Fruit fly (Drosophila melanogaster) whole organism, wandering third instar larva: ENCODE results near the gene CG12016.

Source experiments
- Abd-B ChIP-seq: fragments of >200 bp; optimal IDR thresholded peaks from 2 replicates; lab custom pipeline; 2017; ENCODE audit warnings: missing biosample characterization, missing genetic modification characterization
- CG32264 ChIP-seq: fragments of 200-800 bp; sonication (Bioruptor generic); optimal IDR thresholded peaks from 2 replicates; lab custom pipeline; 2016; ENCODE audit warnings: missing biosample characterization, missing genetic modification characterization
- CG9705 ChIP-seq: fragments of 200-800 bp; sonication (Bioruptor generic); optimal IDR thresholded peaks from 2 replicates; lab custom pipeline; 2018; ENCODE audit warnings: missing biosample characterization, mild to moderate bottlenecking, missing genetic modification characterization
- CrebA ChIP-seq: fragments of 200-800 bp; sonication (Bioruptor generic); optimal IDR thresholded peaks from 2 replicates; lab custom pipeline; 2016; ENCODE audit warnings: missing biosample characterization, mild to moderate bottlenecking, missing genetic modification characterization, borderline replicate concordance
- Dfd ChIP-seq: fragments of >200 bp; optimal IDR thresholded peaks from 2 replicates; lab custom pipeline; 2017; ENCODE audit warnings: missing biosample characterization, missing genetic modification characterization
- Dif ChIP-seq: fragments of 200-275, 200-300 bp; sonication (Bioruptor generic); optimal IDR thresholded peaks from 2 replicates; lab custom pipeline; 2018; ENCODE audit warnings: missing biosample characterization, missing genetic modification characterization; ENCODE audit not compliant: partially characterized antibody
- GATAd ChIP-seq: sonication (Bioruptor generic); optimal IDR thresholded peaks from 2 replicates; lab custom pipeline; 2016; ENCODE audit warnings: missing biosample characterization, missing genetic modification characterization
- HLH106 ChIP-seq: fragments of 200-800 bp; optimal IDR thresholded peaks from 3 replicates; lab custom pipeline; 2019; ENCODE audit warnings: missing biosample characterization, mild to moderate bottlenecking, missing genetic modification characterization, moderate library complexity
- Hnf4 ChIP-seq: fragments of 200-800 bp; sonication (Bioruptor generic); optimal IDR thresholded peaks from 2 replicates; lab custom pipeline; 2016; ENCODE audit warnings: missing biosample characterization, mild to moderate bottlenecking, missing genetic modification characterization
- Hr78 ChIP-seq: fragments of >200 bp; optimal IDR thresholded peaks from 2 replicates; lab custom pipeline; 2017; ENCODE audit warnings: missing biosample characterization, missing genetic modification characterization
- Hr83 ChIP-seq: fragments of 200-300 bp; sonication (Bioruptor generic); optimal IDR thresholded peaks from 2 replicates; lab custom pipeline; 2016; ENCODE audit warnings: missing biosample characterization, mild to moderate bottlenecking, missing genetic modification characterization, moderate library complexity; ENCODE audit not compliant: poor library complexity, severe bottlenecking
- Jra ChIP-seq: sonication (Bioruptor generic); optimal IDR thresholded peaks from 2 replicates; lab custom pipeline; 2016; ENCODE audit warnings: missing biosample characterization, missing genetic modification characterization
- Mio ChIP-seq: sonication (Bioruptor generic); optimal IDR thresholded peaks from 2 replicates; lab custom pipeline; 2016; ENCODE audit warnings: missing biosample characterization, missing genetic modification characterization
- Myc ChIP-seq: fragments of >200 bp; optimal IDR thresholded peaks from 2 replicates; lab custom pipeline; 2017
- N ChIP-seq: fragments of >200 bp; optimal IDR thresholded peaks from 2 replicates; lab custom pipeline; 2018; ENCODE audit warnings: missing biosample characterization, missing external identifiers, missing genetic modification characterization
- OdsH ChIP-seq: fragments of 200-800 bp; sonication (Bioruptor generic); optimal IDR thresholded peaks from 2 replicates; lab custom pipeline; 2016; ENCODE audit warnings: missing biosample characterization, mild to moderate bottlenecking, missing genetic modification characterization
- Rel ChIP-seq, 2 experiments: fragments of 200-800 bp; sonication (Bioruptor generic) in 1 of 2; optimal IDR thresholded peaks; 2 replicates in 1 of 2; 3 replicates in 1 of 2; lab custom pipeline; 2016 to 2019; ENCODE audit warnings: mild to moderate bottlenecking in 2 of 2, missing biosample characterization in 2 of 2, missing genetic modification characterization in 2 of 2, moderate library complexity in 1 of 2
- Sp1 ChIP-seq: fragments of 200-800 bp; sonication (Bioruptor generic); optimal IDR thresholded peaks from 3 replicates; lab custom pipeline; 2019; ENCODE audit warnings: missing biosample characterization, mild to moderate bottlenecking, missing genetic modification characterization, moderate library complexity
- Vsx2 ChIP-seq: fragments of 200-300, 225-300 bp; sonication (Bioruptor generic); optimal IDR thresholded peaks from 2 replicates; lab custom pipeline; 2018; ENCODE audit warnings: missing biosample characterization, missing genetic modification characterization; ENCODE audit not compliant: partially characterized antibody
- br ChIP-seq: fragments of 200-800 bp; sonication (Bioruptor generic); optimal IDR thresholded peaks from 2 replicates; lab custom pipeline; 2016; ENCODE audit warnings: missing biosample characterization, missing genetic modification characterization
- brk ChIP-seq: fragments of 200-800 bp; sonication (Bioruptor generic); optimal IDR thresholded peaks from 2 replicates; lab custom pipeline; 2016; ENCODE audit warnings: missing biosample characterization, mild to moderate bottlenecking, missing genetic modification characterization
- dl ChIP-seq, 2 experiments: fragments of 175-275, 200-275 bp in 1 of 2; fragments of 200-275 bp in 1 of 2; sonication (Bioruptor generic); optimal IDR thresholded peaks; lab custom pipeline; 2018; ENCODE audit warnings: mild to moderate bottlenecking in 2 of 2, missing biosample characterization in 2 of 2, missing genetic modification characterization in 2 of 2, moderate library complexity in 2 of 2; ENCODE audit not compliant: partially characterized antibody in 2 of 2, insufficient read depth in 1 of 2
- dmrt93B ChIP-seq: fragments of 200-800 bp; sonication (Bioruptor generic); optimal IDR thresholded peaks from 2 replicates; lab custom pipeline; 2018; ENCODE audit warnings: missing biosample characterization, mild to moderate bottlenecking, missing genetic modification characterization
- dsf ChIP-seq: sonication (Bioruptor generic); optimal IDR thresholded peaks from 2 replicates; lab custom pipeline; 2016; ENCODE audit warnings: missing biosample characterization, missing genetic modification characterization, borderline replicate concordance
- ey ChIP-seq: fragments of 200-800 bp; sonication (Bioruptor generic); optimal IDR thresholded peaks from 2 replicates; lab custom pipeline; 2016; ENCODE audit warnings: missing biosample characterization, missing genetic modification characterization
- foxo ChIP-seq, 2 experiments: fragments of 200-800 bp; sonication (Bioruptor generic); optimal IDR thresholded peaks; 2 replicates in 1 of 2; 3 replicates in 1 of 2; lab custom pipeline; 2016 to 2017; ENCODE audit warnings: missing biosample characterization in 2 of 2, missing genetic modification characterization in 2 of 2
- fru ChIP-seq: fragments of 200-800 bp; sonication (Bioruptor generic); optimal IDR thresholded peaks from 3 replicates; lab custom pipeline; 2016; ENCODE audit warnings: missing biosample characterization, mild to moderate bottlenecking, missing genetic modification characterization
- h ChIP-seq: fragments of 200-800 bp; sonication (Bioruptor generic); optimal IDR thresholded peaks from 3 replicates; lab custom pipeline; 2016; ENCODE audit warnings: missing biosample characterization, mild to moderate bottlenecking, missing genetic modification characterization
- jim ChIP-seq: fragments of 175-275, 200-325 bp; sonication (Bioruptor generic); optimal IDR thresholded peaks from 2 replicates; lab custom pipeline; 2016; ENCODE audit warnings: missing biosample characterization, mild to moderate bottlenecking, missing genetic modification characterization
- lola ChIP-seq: fragments of >200 bp; optimal IDR thresholded peaks from 2 replicates; lab custom pipeline; 2017; ENCODE audit warnings: missing biosample characterization, missing genetic modification characterization
- pan ChIP-seq: fragments of >200 bp; optimal IDR thresholded peaks from 2 replicates; lab custom pipeline; 2017
- psq ChIP-seq: fragments of 200-800 bp; sonication (Bioruptor generic); optimal IDR thresholded peaks from 3 replicates; lab custom pipeline; 2017; ENCODE audit warnings: missing biosample characterization, mild to moderate bottlenecking, missing genetic modification characterization, moderate library complexity
- rgr ChIP-seq: fragments of 200-800 bp; sonication (Bioruptor generic); optimal IDR thresholded peaks from 3 replicates; lab custom pipeline; 2016; ENCODE audit warnings: missing biosample characterization, mild to moderate bottlenecking, missing genetic modification characterization
- sage ChIP-seq: fragments of 200-800 bp; sonication (Bioruptor generic); optimal IDR thresholded peaks from 2 replicates; lab custom pipeline; 2016; ENCODE audit warnings: missing biosample characterization, mild to moderate bottlenecking, missing genetic modification characterization
- sv ChIP-seq: fragments of 200-800 bp; sonication (Bioruptor generic); optimal IDR thresholded peaks from 3 replicates; lab custom pipeline; 2016; ENCODE audit warnings: missing biosample characterization, missing genetic modification characterization
- tai ChIP-seq: sonication (Bioruptor generic); optimal IDR thresholded peaks from 2 replicates; lab custom pipeline; 2016; ENCODE audit warnings: missing biosample characterization, missing genetic modification characterization
- usp ChIP-seq: fragments of >200 bp; optimal IDR thresholded peaks from 2 replicates; lab custom pipeline; 2017; ENCODE audit warnings: missing biosample characterization, missing genetic modification characterization
- woc ChIP-seq: sonication (Bioruptor generic); optimal IDR thresholded peaks from 2 replicates; lab custom pipeline; 2016; ENCODE audit warnings: missing biosample characterization, mild to moderate bottlenecking, missing genetic modification characterization

The CG12016 gene

DNA sequence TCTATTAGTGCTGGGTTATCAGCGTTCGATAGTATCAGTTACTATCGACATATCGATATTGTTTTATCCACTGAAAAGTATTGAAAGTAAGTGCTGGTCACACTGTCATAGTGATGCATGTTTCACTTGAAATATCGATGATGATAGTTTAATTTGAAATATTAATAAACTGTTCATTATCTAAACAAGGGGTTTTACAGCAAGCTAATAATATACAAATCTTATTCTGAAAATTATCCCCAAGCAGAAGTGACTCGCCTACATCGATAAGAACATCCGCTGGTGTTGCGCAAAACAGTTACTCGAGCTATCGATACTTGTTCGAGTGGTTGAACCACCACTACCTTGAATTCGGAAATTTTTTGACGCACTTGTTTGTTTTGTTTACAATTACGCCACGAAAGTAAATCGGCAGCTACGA, at the start of gene CG12016, which contains the start of the genes PIG-C and Dpm2:
Gene CG12016 (plus strand): TSS at position 333 of the 421 bp plus-strand sequence.
Gene PIG-C (minus strand): TSS at position 10 of the 421 bp plus-strand sequence.
Gene Dpm2 (plus strand): TSS at position 333 of the 421 bp plus-strand sequence.
- peak; percentile 52 for TF ChIP-seq Myc (lab: Kevin White, UChicago)
- TF ChIP-seq ey (GFP tag; lab: Kevin White, UChicago), result peak; percentile 70
- no peak for TF ChIP-seq h (GFP tag; lab: Kevin White, UChicago)
- TF ChIP-seq dsf (GFP tag; lab: Kevin White, UChicago), result peak; percentile 27
- TF ChIP-seq br (GFP tag; lab: Kevin White, UChicago), result peak; percentile 74
- TF ChIP-seq foxo (GFP tag; optimal IDR thresholded peaks at IDR 0.05; lab: Kevin White, UChicago), result peak in 1 of 2 experiments; percentile 80
- TF ChIP-seq CG32264, result peak; percentile 53
- TF ChIP-seq N, result no peak
- no peak for TF ChIP-seq dl (GFP tag; optimal IDR thresholded peaks at IDR 0.05; lab: Kevin White, UChicago; ENCODE audit: insufficient read depth in 1 of 2, partially characterized antibody in 2 of 2)
- TF ChIP-seq Vsx2 (GFP tag; lab: Kevin White, UChicago), result no peak
- no peak for TF ChIP-seq brk (GFP tag; lab: Kevin White, UChicago)
- peak; percentile 47 for TF ChIP-seq psq
- no peak for TF ChIP-seq Rel (GFP tag; optimal IDR thresholded peaks at IDR 0.05; lab: Kevin White, UChicago)
- peak; percentile 63 for TF ChIP-seq Rel (tag; optimal IDR thresholded peaks at IDR 0.05; lab: Kevin White, UChicago)
- no peak for TF ChIP-seq pan
- peak; percentile 77 for TF ChIP-seq HLH106 (tag; lab: Kevin White, UChicago)
- no peak for TF ChIP-seq tai
- TF ChIP-seq Dfd (GFP tag; lab: Kevin White, UChicago), result no peak
- no peak for TF ChIP-seq usp
- TF ChIP-seq fru (GFP tag; lab: Kevin White, UChicago), result peak; percentile 76
- TF ChIP-seq Sp1 (GFP tag; lab: Kevin White, UChicago), result peak; percentile 61
- no peak for TF ChIP-seq Abd-B
- TF ChIP-seq dmrt93B (GFP tag; lab: Kevin White, UChicago), result no peak
- TF ChIP-seq Hr78 (GFP tag; lab: Kevin White, UChicago), result no peak
- no peak for TF ChIP-seq jim (GFP tag; lab: Kevin White, UChicago)
- peak; percentile 94 for TF ChIP-seq woc (GFP tag; lab: Kevin White, UChicago)
- TF ChIP-seq CG9705 (GFP tag; lab: Kevin White, UChicago), result peak; percentile 64
- peak; percentile 84 for TF ChIP-seq Jra
- peak; percentile 18 for TF ChIP-seq Hr83 (GFP tag; lab: Kevin White, UChicago)
- no peak for TF ChIP-seq lola
- TF ChIP-seq Hnf4 (GFP tag; lab: Kevin White, UChicago), result peak; percentile 84
- TF ChIP-seq Mio, result peak; percentile 1
- peak; percentile 61 for TF ChIP-seq OdsH (GFP tag; lab: Kevin White, UChicago)
- no peak for TF ChIP-seq sage (GFP tag; lab: Kevin White, UChicago)
- TF ChIP-seq sv, result peak; percentile 59
- no peak for TF ChIP-seq Dif
- peak; percentile 77 for TF ChIP-seq rgr
- TF ChIP-seq CrebA (GFP tag; lab: Kevin White, UChicago), result no peak
- TF ChIP-seq GATAd (GFP tag; lab: Kevin White, UChicago), result no peak

DNA sequence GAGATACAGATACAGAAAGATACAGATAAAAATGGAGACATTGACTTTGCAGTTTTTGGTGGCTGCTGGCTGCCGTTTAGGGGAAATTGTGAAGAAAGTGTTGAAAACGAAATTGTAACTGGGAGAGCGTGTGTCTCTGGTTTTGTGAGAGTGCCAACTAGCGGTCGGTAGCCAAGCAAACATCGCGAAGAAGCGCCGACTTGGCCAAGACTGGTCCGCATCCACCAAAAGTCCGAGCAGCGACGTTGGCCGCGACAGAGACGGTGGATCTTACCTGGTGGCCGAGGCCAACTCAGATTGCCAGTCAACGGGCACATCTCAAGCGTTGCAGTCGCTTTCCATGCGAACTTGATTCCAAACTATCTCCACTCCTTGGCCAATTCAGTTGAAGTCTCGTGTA, 48.6 kb upstream of the CG12016 start, which contains the start of gene CG14960:
Gene CG14960 (plus strand): TSS at position 301 of the 400 bp plus-strand sequence.
- TF ChIP-seq dmrt93B (GFP tag; lab: Kevin White, UChicago), result no peak
- no peak for TF ChIP-seq lola
- TF ChIP-seq N, result no peak
- TF ChIP-seq Hr83 (GFP tag; lab: Kevin White, UChicago), result no peak
- TF ChIP-seq, all 38 proteins: peak for 0
